Worm (Caenorhabditis elegans) whole organism, early embryonic: Measurements from ENCODE around the gene nkat-3.

Experiments
- B0310.2 ChIP-seq: sonication (generic microtip); optimal IDR thresholded peaks from 2 replicates; lab custom pipeline; 2016; ENCODE audit warnings: mild to moderate bottlenecking, missing genetic modification characterization, missing compliant biosample characterization
- F13C5.2 ChIP-seq: sonication (generic microtip); optimal IDR thresholded peaks from 2 replicates; lab custom pipeline; 2017; ENCODE audit warnings: mild to moderate bottlenecking, missing genetic modification characterization, inconsistent platforms, missing compliant biosample characterization
- aly-1 ChIP-seq: sonication (generic microtip); optimal IDR thresholded peaks from 2 replicates; lab custom pipeline; 2016; ENCODE audit warnings: missing genetic modification characterization, missing compliant biosample characterization
- ama-1 ChIP-seq: fragments of 150-350 bp; optimal IDR thresholded peaks from 2 replicates; lab custom pipeline; 2014
- ceh-13 ChIP-seq: fragments of 200-800 bp; sonication (Bioruptor generic); optimal IDR thresholded peaks from 2 replicates; lab custom pipeline; 2018; ENCODE audit warnings: mild to moderate bottlenecking, missing genetic modification characterization, missing compliant biosample characterization
- ceh-36 ChIP-seq: sonication (generic microtip); optimal IDR thresholded peaks from 2 replicates; lab custom pipeline; 2016; ENCODE audit warnings: missing genetic modification characterization, inconsistent platforms, missing compliant biosample characterization
- ets-7 ChIP-seq: sonication (generic microtip); optimal IDR thresholded peaks from 2 replicates; lab custom pipeline; 2016; ENCODE audit warnings: missing genotype, missing genetic modification characterization, missing compliant biosample characterization
- flt-1 ChIP-seq: fragments of 200-800 bp; sonication (Bioruptor generic); IDR thresholded peaks from 2 replicates; pipeline ENCODE4 v1.3.6; 2022; ENCODE audit warnings: missing genetic modification characterization, missing compliant biosample characterization
- hmbx-1 ChIP-seq: sonication (generic microtip); optimal IDR thresholded peaks from 2 replicates; lab custom pipeline; 2016; ENCODE audit warnings: mild to moderate bottlenecking, missing genetic modification characterization, missing compliant biosample characterization
- hmg-4 ChIP-seq: fragments of 200-800 bp; sonication (Bioruptor generic); optimal IDR thresholded peaks from 2 replicates; lab custom pipeline; 2018; ENCODE audit warnings: mild to moderate bottlenecking, missing genetic modification characterization, missing compliant biosample characterization
- hnd-1 ChIP-seq: sonication (generic microtip); optimal IDR thresholded peaks from 2 replicates; lab custom pipeline; 2016; ENCODE audit warnings: missing genetic modification characterization, missing compliant biosample characterization
- pes-1 ChIP-seq: fragments of 200-800 bp; sonication (Bioruptor generic); IDR thresholded peaks from 2 replicates; pipeline ENCODE4 v1.3.6; 2022; ENCODE audit warnings: missing genetic modification reagents, missing genetic modification characterization, missing compliant biosample characterization
- scrt-1 ChIP-seq: fragments of 200-800 bp; sonication (Bioruptor generic); IDR thresholded peaks from 2 replicates; pipeline ENCODE4 v1.3.6; 2022; ENCODE audit warnings: missing genetic modification characterization, missing compliant biosample characterization
- sea-1 ChIP-seq: fragments of 200-800 bp; sonication (Bioruptor generic); conservative IDR thresholded peaks from 2 replicates; pipeline ENCODE4 v1.3.6; 2022; ENCODE audit warnings: missing genetic modification characterization, missing compliant biosample characterization
- tbx-11 ChIP-seq: fragments of 200-800 bp; sonication (Bioruptor generic); IDR thresholded peaks from 2 replicates; pipeline ENCODE4 v1.3.6; 2022; ENCODE audit warnings: missing genetic modification characterization, missing compliant biosample characterization
- tbx-37 ChIP-seq: fragments of 200-800 bp; sonication (Bioruptor generic); conservative IDR thresholded peaks from 2 replicates; pipeline ENCODE4 v1.3.6; 2022; ENCODE audit warnings: missing genetic modification reagents, missing genetic modification characterization, missing compliant biosample characterization
- tra-4 ChIP-seq: sonication (generic microtip); optimal IDR thresholded peaks from 2 replicates; lab custom pipeline; 2017; ENCODE audit warnings: missing genetic modification characterization, missing compliant biosample characterization

The nkat-3 gene

DNA sequence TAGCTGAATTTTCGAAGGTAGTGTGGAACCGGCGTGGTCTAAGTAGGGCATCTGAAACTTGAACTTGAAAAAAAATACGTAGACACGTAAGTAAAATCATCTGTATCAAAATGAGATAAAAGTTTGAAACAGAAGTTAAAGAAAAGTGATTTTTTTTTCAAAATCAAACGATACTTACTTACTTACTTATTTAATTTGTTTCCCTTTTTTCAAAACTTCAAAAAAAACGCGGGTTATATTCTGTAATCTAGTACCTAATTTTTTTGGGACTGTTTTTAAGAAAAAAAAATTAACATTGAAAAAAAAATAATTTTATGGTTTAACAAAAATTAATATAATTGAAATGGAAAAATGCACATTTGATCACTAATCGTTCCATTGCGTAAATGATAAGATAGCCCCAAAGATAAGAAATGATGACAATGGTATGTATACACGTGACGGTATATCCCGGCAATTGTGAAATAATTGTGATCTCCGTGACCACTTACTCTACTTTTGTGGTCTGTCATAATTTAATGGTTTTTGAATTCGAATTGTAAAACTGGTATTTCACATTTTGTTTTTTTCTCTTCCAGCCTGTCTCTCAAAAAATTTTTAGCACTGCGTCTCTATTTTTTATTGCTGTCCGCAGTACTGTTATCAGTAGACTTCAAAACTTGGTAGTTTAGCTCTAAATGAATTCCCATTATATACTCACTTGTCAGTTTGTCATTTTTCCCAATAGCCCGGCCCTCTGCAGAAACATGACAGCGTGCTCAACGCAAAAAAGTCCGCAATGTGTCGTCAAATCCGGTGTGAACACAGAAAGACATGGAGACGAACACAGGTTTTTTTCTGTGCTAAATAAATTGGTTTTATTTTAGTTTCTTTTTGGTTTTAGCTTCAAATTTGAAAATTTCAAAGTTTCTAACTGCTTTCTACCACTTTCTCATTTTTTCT, 516 bp upstream of the nkat-3 start, which contains the start of gene mocs-1:
Gene mocs-1 (minus strand): TSS at position 51 of the 942 bp plus-strand sequence.
- TF ChIP-seq pes-1 (GFP tag; lab: Robert Waterston, UW) (no peak), ceh-36 (no peak), ceh-13 (GFP tag; lab: Kevin White, UChicago) (no peak), hmg-4 (GFP tag; lab: Kevin White, UChicago) (no peak), tbx-37 (GFP tag; lab: Robert Waterston, UW) (no peak), scrt-1 (no peak), tbx-11 (GFP tag; lab: Robert Waterston, UW) (no peak), hnd-1 (no peak), hmbx-1 (tag; lab: Kevin White, UChicago) (no peak), F13C5.2 (no peak), flt-1 (no peak), B0310.2 (tag; lab: Kevin White, UChicago) (no peak), aly-1 (tag; lab: Kevin White, UChicago) (no peak), sea-1 (no peak), ama-1 (lab: Kevin White, UChicago) (no peak), ets-7 (no peak), tra-4 (tag; lab: Kevin White, UChicago) (no peak)

DNA sequence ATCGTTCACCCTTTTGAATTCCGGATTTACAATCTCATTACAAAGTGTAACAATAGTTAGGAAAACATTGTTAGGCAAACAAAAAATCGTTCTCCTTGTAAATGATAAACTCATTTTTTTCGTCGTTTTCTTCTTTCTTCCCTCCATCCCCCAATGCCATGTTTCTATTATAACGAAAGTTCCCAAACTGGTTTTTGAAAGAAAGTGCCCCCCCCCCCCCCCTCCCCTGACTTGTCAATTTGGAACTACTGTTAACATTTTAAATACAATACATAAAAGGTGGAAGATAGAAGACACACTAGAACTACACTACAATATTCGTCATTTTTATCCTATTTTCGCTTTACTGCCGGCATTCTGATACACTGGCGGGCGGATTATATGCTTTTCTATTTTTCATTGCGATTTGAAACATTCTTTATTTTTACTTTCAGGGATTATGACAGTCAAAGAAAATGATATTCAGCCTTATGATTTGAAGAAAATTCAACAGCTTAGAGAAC, 4.8 kb downstream of the nkat-3 start, which contains the start of gene R03A10.5:
Gene R03A10.5 (plus strand): TSS at position 431 of the 503 bp plus-strand sequence.
- no peak for TF ChIP-seq tra-4 (tag; lab: Kevin White, UChicago)
- TF ChIP-seq tbx-37 (GFP tag; lab: Robert Waterston, UW), result no peak
- TF ChIP-seq hmbx-1 (tag; lab: Kevin White, UChicago), result no peak
- no peak for TF ChIP-seq tbx-11 (GFP tag; lab: Robert Waterston, UW)
- no peak for TF ChIP-seq hmg-4 (GFP tag; lab: Kevin White, UChicago)
- no peak for TF ChIP-seq aly-1 (tag; lab: Kevin White, UChicago)
- no peak for TF ChIP-seq ceh-13 (GFP tag; lab: Kevin White, UChicago)
- TF ChIP-seq B0310.2 (tag; lab: Kevin White, UChicago), result no peak

DNA sequence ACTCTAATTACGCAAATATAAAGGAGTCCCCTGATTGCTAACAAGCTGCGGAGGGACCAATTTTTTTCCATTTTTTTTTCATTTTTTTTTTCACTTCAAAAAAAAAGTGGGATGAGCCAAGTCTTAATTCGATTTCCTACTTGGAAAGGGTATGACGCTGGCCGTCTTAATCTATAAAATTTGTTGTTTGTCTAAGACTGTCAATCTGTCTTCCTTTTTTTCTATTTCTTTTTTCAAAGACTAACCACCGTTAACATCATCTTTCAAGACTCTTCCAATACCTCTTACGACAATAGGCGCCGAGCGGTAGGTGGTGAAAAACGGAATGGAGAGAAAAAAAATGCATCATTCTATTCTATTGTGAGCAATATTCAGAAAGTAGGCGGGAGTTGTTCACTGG, 23.5 kb downstream of the nkat-3 start:
- TF ChIP-seq sea-1, result no peak

DNA sequence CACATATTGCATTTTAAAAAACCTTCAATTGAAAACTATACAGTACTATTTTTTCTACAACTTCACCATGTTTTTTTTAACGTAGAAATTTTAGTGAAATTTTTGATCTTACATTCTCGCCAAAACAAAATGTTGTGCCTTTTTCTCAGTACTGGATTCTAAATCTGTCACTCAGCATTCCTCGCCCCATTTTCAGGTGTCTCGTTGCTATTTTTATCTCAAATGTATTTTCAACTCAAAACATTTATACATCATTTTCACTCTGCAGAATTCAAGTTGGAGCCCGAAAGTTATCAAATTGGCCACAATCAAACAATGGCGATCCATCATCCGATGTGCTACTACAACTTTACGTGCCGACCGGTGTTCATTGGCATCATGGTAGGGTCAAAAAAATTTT, 24.5 kb downstream of the nkat-3 start, which contains the start of gene sprr-1:
Gene sprr-1 (plus strand): TSS at position 269 of the 400 bp plus-strand sequence.
- TF ChIP-seq tra-4 (tag; lab: Kevin White, UChicago) (no peak), scrt-1 (no peak), ceh-36 (no peak), tbx-11 (GFP tag; lab: Robert Waterston, UW) (no peak), pes-1 (GFP tag; lab: Robert Waterston, UW) (no peak), sea-1 (no peak), F13C5.2 (no peak), hmg-4 (GFP tag; lab: Kevin White, UChicago) (no peak), ama-1 (lab: Kevin White, UChicago) (no peak), hmbx-1 (tag; lab: Kevin White, UChicago) (no peak)

- no peak for TF ChIP-seq ceh-36
- no peak for TF ChIP-seq scrt-1
- no peak for TF ChIP-seq tbx-37 (GFP tag; lab: Robert Waterston, UW)
- no peak for TF ChIP-seq pes-1 (GFP tag; lab: Robert Waterston, UW)
- no peak for TF ChIP-seq ama-1 (lab: Kevin White, UChicago)
- TF ChIP-seq ets-7, result no peak
- no peak for TF ChIP-seq tra-4 (tag; lab: Kevin White, UChicago)
- TF ChIP-seq flt-1, result no peak
- TF ChIP-seq hmbx-1 (tag; lab: Kevin White, UChicago), result no peak
Observed at ce11 chrX:15468657-15469056, 27.1 kb downstream of the nkat-3 start.

DNA sequence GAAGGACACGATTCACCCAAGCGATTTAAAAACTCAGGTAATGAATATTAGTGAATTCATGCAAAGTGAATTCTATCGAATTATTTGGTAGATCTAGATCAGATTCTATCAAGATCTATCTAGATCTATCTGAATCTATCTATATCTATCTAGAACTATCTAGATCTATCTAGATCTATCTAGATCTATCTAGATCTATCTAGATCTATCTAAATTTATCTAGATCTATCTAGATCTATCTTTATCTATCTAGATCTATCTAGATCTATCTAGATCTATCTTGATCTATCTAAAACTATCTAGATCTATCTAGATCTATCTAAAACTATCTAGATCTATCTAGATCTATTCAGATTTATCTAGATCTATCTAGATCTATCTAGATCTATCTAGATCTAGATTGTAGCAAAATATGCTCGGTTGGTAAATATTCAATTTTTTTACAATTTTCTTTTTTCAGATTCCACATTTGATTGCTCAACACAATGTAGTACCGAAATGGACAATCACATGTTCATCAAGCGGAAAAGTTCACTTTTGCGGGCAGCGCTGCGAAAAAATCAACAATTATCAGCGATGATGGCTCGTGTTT, 28.5 kb downstream of the nkat-3 start:
- TF ChIP-seq ets-7 (no peak), ceh-36 (no peak), sea-1 (no peak), hmbx-1 (tag; lab: Kevin White, UChicago) (no peak), ceh-13 (GFP tag; lab: Kevin White, UChicago) (no peak)

DNA sequence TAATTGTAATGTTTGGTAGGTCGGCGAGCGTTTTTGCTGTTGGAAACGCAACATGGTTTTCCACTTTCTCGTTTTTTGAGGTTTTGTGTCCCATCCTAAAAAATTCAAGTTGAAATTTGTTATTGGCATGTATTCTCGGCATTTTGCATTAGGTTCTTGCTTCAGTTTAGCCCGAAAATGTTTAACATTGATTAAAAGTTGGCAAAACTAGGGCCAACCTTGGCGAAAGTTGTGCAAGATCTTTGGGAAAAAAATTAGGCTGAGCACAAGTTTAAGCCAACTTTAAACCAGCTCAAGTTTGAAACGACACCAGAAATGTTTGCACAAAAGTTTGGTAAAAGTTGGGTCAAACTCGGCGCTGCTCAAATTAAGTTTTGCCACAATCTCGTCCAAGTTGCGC, 35.8 kb downstream of the nkat-3 start, which contains the start of gene exc-1:
Gene exc-1 (minus strand): TSS at position 101 of the 400 bp plus-strand sequence.
- TF ChIP-seq scrt-1, result no peak
- no peak for TF ChIP-seq ceh-36
- no peak for TF ChIP-seq pes-1 (GFP tag; lab: Robert Waterston, UW)
- no peak for TF ChIP-seq ama-1 (lab: Kevin White, UChicago)
- no peak for TF ChIP-seq tbx-11 (GFP tag; lab: Robert Waterston, UW)
- no peak for TF ChIP-seq B0310.2 (tag; lab: Kevin White, UChicago)
- no peak for TF ChIP-seq ceh-13 (GFP tag; lab: Kevin White, UChicago)
- TF ChIP-seq flt-1, result no peak
- TF ChIP-seq hnd-1, result no peak
- no peak for TF ChIP-seq sea-1
- TF ChIP-seq aly-1 (tag; lab: Kevin White, UChicago), result no peak
- TF ChIP-seq F13C5.2, result no peak
- TF ChIP-seq hmg-4 (GFP tag; lab: Kevin White, UChicago), result no peak
- TF ChIP-seq hmbx-1 (tag; lab: Kevin White, UChicago), result no peak
- no peak for TF ChIP-seq tbx-37 (GFP tag; lab: Robert Waterston, UW)
- TF ChIP-seq ets-7, result no peak
- no peak for TF ChIP-seq tra-4 (tag; lab: Kevin White, UChicago)
